Fruit fly (Drosophila melanogaster): ENCODE data around the gene Oat.
A peak's percentile ranks its signal among the peaks of the same experiment; 100 is the strongest.

Oat gene

DNA sequence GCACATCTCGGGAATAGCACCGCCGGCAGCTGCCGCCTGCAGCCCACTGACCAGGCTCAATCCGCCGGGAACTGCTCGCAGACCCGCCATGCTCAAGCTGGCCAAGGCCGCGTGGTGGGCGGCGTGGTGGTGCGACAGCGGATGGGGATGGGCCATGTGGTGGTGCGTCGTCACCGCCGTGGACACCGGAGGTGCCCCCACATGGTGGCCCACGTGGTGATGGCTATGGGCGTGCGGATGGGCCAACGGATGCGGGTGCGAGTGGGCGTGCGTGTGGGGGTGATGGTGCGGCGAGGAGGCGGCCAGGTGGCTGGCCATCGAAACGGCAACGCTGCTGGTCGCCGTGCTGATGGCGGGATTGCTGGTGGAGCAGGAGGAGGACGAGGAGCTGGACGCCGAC, 3.8 kb upstream of the Oat start (continued):
- TF ChIP-seq E2f2 (GFP tag; IDR thresholded peaks at IDR 0.05) (no peak), CG16813 (GFP tag; IDR thresholded peaks at IDR 0.05; ENCODE audit: partially characterized antibody) (no peak), vfl (GFP tag; optimal IDR thresholded peaks at IDR 0.05) (no peak), Dip2 (GFP tag; IDR thresholded peaks at IDR 0.05) (no peak), trh (GFP tag; optimal IDR thresholded peaks at IDR 0.05) (no peak), CG5953 (GFP tag; IDR thresholded peaks at IDR 0.05) (no peak), CG9876 (GFP tag; optimal IDR thresholded peaks at IDR 0.05) (no peak), CG8478 (optimal IDR thresholded peaks at IDR 0.05) (peak; percentile 46), CG15601 (tag; optimal IDR thresholded peaks at IDR 0.05) (no peak), ssp (GFP tag; IDR thresholded peaks at IDR 0.05) (no peak), CG16779 (GFP tag; IDR thresholded peaks at IDR 0.05) (no peak), CG17359 (tag; optimal IDR thresholded peaks at IDR 0.05) (no peak), Meics (GFP tag; optimal IDR thresholded peaks at IDR 0.05) (no peak), Hr39 (optimal IDR thresholded peaks at IDR 0.05) (peak; percentile 89), CG7928 (GFP tag; optimal IDR thresholded peaks at IDR 0.05) (no peak)

DNA sequence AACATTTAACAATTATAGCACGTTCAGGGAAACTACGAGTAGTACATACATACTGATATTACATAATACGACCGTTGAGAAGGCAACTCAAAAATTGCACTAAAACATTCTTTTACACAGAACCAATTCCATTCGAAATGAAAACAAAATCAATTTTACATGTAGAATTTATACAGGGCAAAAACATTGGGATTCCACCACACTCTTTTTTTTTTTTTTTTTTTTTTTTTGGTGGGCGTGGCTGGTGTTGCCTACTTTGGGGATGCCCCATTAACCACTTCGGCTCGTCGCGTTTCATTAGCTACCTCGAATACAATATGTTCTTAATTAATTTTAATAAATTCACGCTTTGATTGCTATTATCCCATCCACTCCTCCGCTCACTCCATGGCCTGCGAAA, 937 bp upstream of the Oat start:
- TF ChIP-seq amos (GFP tag; IDR thresholded peaks at IDR 0.05; ENCODE audit: partially characterized antibody) (peak; percentile 25; the same call in 1 of the 2 replicates), CG6791 (GFP tag; IDR thresholded peaks at IDR 0.05; ENCODE audit: partially characterized antibody) (0 out of 3 replicates have a peak, but pooled peaks have one; percentile 28), CG17359 (tag; optimal IDR thresholded peaks at IDR 0.05) (peak; percentile 78), sens (GFP tag) (peak; percentile 28), sna (GFP tag; IDR thresholded peaks at IDR 0.05; ENCODE audit: partially characterized antibody) (no peak), C15 (GFP tag; IDR thresholded peaks at IDR 0.05) (0 out of 3 replicates have a peak, but pooled peaks have one; percentile 15), CG32772 (GFP tag; IDR thresholded peaks at IDR 0.05) (peak; percentile 81), pan (optimal IDR thresholded peaks at IDR 0.05) (no peak), pan (GFP tag; optimal IDR thresholded peaks at IDR 0.05 in 1 of 2, IDR thresholded peaks at IDR 0.05 in 1 of 2) (peak in 1 of 2 experiments; percentile 16), repo (GFP tag; optimal IDR thresholded peaks at IDR 0.05) (no peak), Myb (GFP tag; optimal IDR thresholded peaks at IDR 0.05) (peak; percentile 20), sqz (GFP tag; optimal IDR thresholded peaks at IDR 0.05) (peak; percentile 25), Drgx (GFP tag; IDR thresholded peaks at IDR 0.05) (peak; percentile 24; the same call in 1 of the 2 replicates), H15 (GFP tag; IDR thresholded peaks at IDR 0.05) (0 out of 3 replicates have a peak, but pooled peaks have one; percentile 17), CTCF (GFP tag; optimal IDR thresholded peaks at IDR 0.05) (peak; percentile 74), CG3065 (GFP tag; optimal IDR thresholded peaks at IDR 0.05) (peak; percentile 17), pita (GFP tag; optimal IDR thresholded peaks at IDR 0.05) (peak; percentile 19), CG16813 (GFP tag; IDR thresholded peaks at IDR 0.05; ENCODE audit: partially characterized antibody) (no peak), Med (GFP tag) (peak; percentile 68), bigmax (GFP tag; optimal IDR thresholded peaks at IDR 0.05) (no peak), Pdp1 (GFP tag; optimal IDR thresholded peaks at IDR 0.05) (peak in 1 of 2 experiments; percentile 88), Rfx (GFP tag; IDR thresholded peaks at IDR 0.05) (0 out of 2 replicates have a peak, but pooled peaks have one; percentile 13), bsh (GFP tag; optimal IDR thresholded peaks at IDR 0.05) (peak in 1 of 2 experiments; percentile 39), nom (GFP tag; optimal IDR thresholded peaks at IDR 0.05) (peak; percentile 77), Dad (GFP tag; optimal IDR thresholded peaks at IDR 0.05) (no peak)

DNA sequence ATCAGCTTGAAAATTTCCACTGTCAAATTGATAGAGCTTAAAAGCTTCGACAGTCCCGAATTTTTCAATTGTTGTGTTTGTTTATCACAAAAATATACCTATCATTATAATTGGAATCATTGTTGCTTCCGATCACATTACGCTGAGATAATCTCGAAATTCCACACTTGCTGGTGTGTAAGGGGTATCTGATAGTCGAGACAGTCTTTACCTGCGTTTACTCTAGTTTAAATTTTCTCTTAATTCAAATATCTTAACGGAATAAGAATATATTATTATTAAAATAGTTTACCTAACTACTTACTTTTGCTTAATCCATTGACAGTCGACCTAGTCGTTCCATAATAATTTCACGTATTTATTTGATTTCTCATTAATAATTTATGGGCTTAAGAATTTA, 470 bp upstream of the Oat start:
- no peak for TF ChIP-seq CG4854 (GFP tag; optimal IDR thresholded peaks at IDR 0.05)
- TF ChIP-seq CG6654 (GFP tag; optimal IDR thresholded peaks at IDR 0.05), result no peak
- peak; percentile 62 for TF ChIP-seq CG6791 (GFP tag; IDR thresholded peaks at IDR 0.05; ENCODE audit: partially characterized antibody)
- TF ChIP-seq CG12236 (GFP tag; optimal IDR thresholded peaks at IDR 0.05), result no peak
- peak; percentile 74; the same call in 1 of the 2 replicates for TF ChIP-seq nerfin-2 (GFP tag; IDR thresholded peaks at IDR 0.05; ENCODE audit: partially characterized antibody)
- no peak for TF ChIP-seq Sry-δ (GFP tag; optimal IDR thresholded peaks at IDR 0.05)
- TF ChIP-seq dimm (GFP tag; IDR thresholded peaks at IDR 0.05), result no peak
- TF ChIP-seq hb (GFP tag; IDR thresholded peaks at IDR 0.05; ENCODE audit: partially characterized antibody), result peak; percentile 69; the same call in 2 of the 3 replicates
- TF ChIP-seq Drgx (GFP tag; IDR thresholded peaks at IDR 0.05), result no peak
- TF ChIP-seq CG16813 (GFP tag; IDR thresholded peaks at IDR 0.05; ENCODE audit: partially characterized antibody), result peak; percentile 73
- TF ChIP-seq CG13296 (GFP tag; optimal IDR thresholded peaks at IDR 0.05), result no peak
- TF ChIP-seq tna (GFP tag; IDR thresholded peaks at IDR 0.05; ENCODE audit: partially characterized antibody), result peak; percentile 83
- peak; percentile 37; the same call in 1 of the 2 replicates for TF ChIP-seq inv (GFP tag; IDR thresholded peaks at IDR 0.05; ENCODE audit: partially characterized antibody)
- TF ChIP-seq CG12659 (GFP tag; optimal IDR thresholded peaks at IDR 0.05), result no peak
- no peak for TF ChIP-seq CG10431 (GFP tag; optimal IDR thresholded peaks at IDR 0.05)
- no peak for TF ChIP-seq Hr39 (optimal IDR thresholded peaks at IDR 0.05)

Data from whole organism, embryonic.